Worm (Caenorhabditis elegans) whole organism, dauer: ENCODE results near the gene mig-23.

Source experiments
- unc-62 ChIP-seq: sonication (generic microtip); optimal IDR thresholded peaks from 2 replicates; lab custom pipeline; 2017; ENCODE audit warnings: missing biosample characterization, missing genetic modification reagents, missing genetic modification characterization

The mig-23 gene

ce11 chrX:5897038-5897437 is 51.6 kb downstream of the mig-23 start, which contains the start of gene tbc-16:
TSS of gene tbc-16 (plus strand) at chrX:5897338.
- no peak for TF ChIP-seq unc-62 (GFP tag; lab: Kevin White, UChicago)

- TF ChIP-seq unc-62 (GFP tag; lab: Kevin White, UChicago) = no peak
Observed at ce11 chrX:5896001-5896400, 52.7 kb downstream of the mig-23 start.
